Fruit fly (Drosophila melanogaster) whole organism, embryonic: ENCODE results near the gene PGRP-LF.

Experiments
- Aef1 ChIP-seq: fragments of 200-800 bp; sonication (Bioruptor generic); IDR thresholded peaks from 3 replicates; pipeline ENCODE4 v1.3.6; 2022; ENCODE audit warnings: missing biosample characterization, missing genetic modification characterization
- Antp ChIP-seq: fragments of 200-800 bp; sonication (Bioruptor generic); optimal IDR thresholded peaks from 3 replicates; lab custom pipeline; 2016; ENCODE audit warnings: missing biosample characterization, missing genetic modification characterization
- B-H1 ChIP-seq: fragments of 200-800 bp; sonication (Bioruptor generic); IDR thresholded peaks from 3 replicates; pipeline ENCODE4 v1.3.6; 2022; ENCODE audit warnings: missing biosample characterization, missing genetic modification characterization
- CG10147 ChIP-seq: fragments of 200-800 bp; sonication (Bioruptor generic); optimal IDR thresholded peaks from 2 replicates; lab custom pipeline; 2019; ENCODE audit warnings: missing biosample characterization, mild to moderate bottlenecking, missing genetic modification characterization, moderate library complexity
- CG14965 ChIP-seq: fragments of 200-800 bp; sonication (Bioruptor generic); optimal IDR thresholded peaks from 2 replicates; lab custom pipeline; 2016; ENCODE audit warnings: missing biosample characterization, missing genetic modification characterization, borderline replicate concordance
- CG15073 ChIP-seq: fragments of 200-800 bp; sonication (Bioruptor generic); optimal IDR thresholded peaks from 2 replicates; lab custom pipeline; 2016; ENCODE audit warnings: missing biosample characterization, missing genetic modification characterization
- CG17568 ChIP-seq: fragments of 200-800 bp; sonication (Bioruptor generic); optimal IDR thresholded peaks from 2 replicates; lab custom pipeline; 2018; ENCODE audit warnings: missing biosample characterization, mild to moderate bottlenecking, missing genetic modification characterization, moderate library complexity
- CG2199 ChIP-seq: fragments of 200-800 bp; sonication (Bioruptor generic); IDR thresholded peaks from 3 replicates; pipeline ENCODE4 v1.3.6; 2022; ENCODE audit warnings: missing biosample characterization, missing genetic modification characterization
- CG2202 ChIP-seq: fragments of 200-800 bp; sonication (Bioruptor generic); optimal IDR thresholded peaks from 2 replicates; lab custom pipeline; 2018; ENCODE audit warnings: missing biosample characterization, mild to moderate bottlenecking, missing genetic modification characterization
- CG30020 ChIP-seq: fragments of 200-800 bp; optimal IDR thresholded peaks from 2 replicates; lab custom pipeline; 2019; ENCODE audit warnings: missing biosample characterization, mild to moderate bottlenecking, missing genetic modification characterization, moderate library complexity
- CG3163 ChIP-seq: fragments of 200-800 bp; sonication (Bioruptor generic); optimal IDR thresholded peaks from 3 replicates; lab custom pipeline; 2016; ENCODE audit warnings: missing biosample characterization, missing genetic modification characterization
- CG32767 ChIP-seq: fragments of 200-800 bp; sonication (Bioruptor generic); IDR thresholded peaks from 2 replicates; pipeline ENCODE4 v1.3.6; 2022; ENCODE audit warnings: missing biosample characterization, missing genetic modification characterization
- CG34422 ChIP-seq: fragments of 200-800 bp; sonication (Bioruptor generic); IDR thresholded peaks from 3 replicates; pipeline ENCODE4 v1.3.6; 2022; ENCODE audit warnings: missing biosample characterization, missing genetic modification characterization
- CG3838 ChIP-seq: fragments of 200-800 bp; sonication (Bioruptor generic); optimal IDR thresholded peaks from 3 replicates; lab custom pipeline; 2016; ENCODE audit warnings: missing biosample characterization, missing genetic modification characterization
- CG6765 ChIP-seq: fragments of 200-800 bp; sonication (Bioruptor generic); optimal IDR thresholded peaks from 3 replicates; lab custom pipeline; 2017; ENCODE audit warnings: missing biosample characterization, mild to moderate bottlenecking, missing genetic modification characterization
- CG7357 ChIP-seq: fragments of 200-800 bp; sonication (Bioruptor generic); IDR thresholded peaks from 3 replicates; pipeline ENCODE4 v1.3.6; 2022; ENCODE audit warnings: missing biosample characterization, missing genetic modification characterization
- CG7928 ChIP-seq: fragments of 200-800 bp; sonication (Bioruptor generic); optimal IDR thresholded peaks from 2 replicates; lab custom pipeline; 2017; ENCODE audit warnings: missing biosample characterization, mild to moderate bottlenecking, missing genetic modification characterization
- CG8281 ChIP-seq: fragments of 200-800 bp; sonication (Bioruptor generic); optimal IDR thresholded peaks from 2 replicates; lab custom pipeline; 2018; ENCODE audit warnings: missing biosample characterization, mild to moderate bottlenecking, missing genetic modification characterization, moderate library complexity
- Dip2 ChIP-seq: fragments of 200-800 bp; sonication (Bioruptor generic); IDR thresholded peaks from 2 replicates; pipeline ENCODE4 v1.3.6; 2022; ENCODE audit warnings: missing biosample characterization, missing genetic modification characterization
- Dip3 ChIP-seq: fragments of 200-800 bp; sonication (Bioruptor generic); optimal IDR thresholded peaks from 3 replicates; lab custom pipeline; 2016; ENCODE audit warnings: missing biosample characterization, missing genetic modification characterization
- Ets65A ChIP-seq: fragments of 200-800 bp; sonication (Bioruptor generic); peaks from one replicate; lab custom pipeline; 2016; ENCODE audit warnings: missing biosample characterization, missing genetic modification characterization
- Fer3 ChIP-seq: fragments of 200-800 bp; sonication (Bioruptor generic); optimal IDR thresholded peaks from 2 replicates; lab custom pipeline; 2018; ENCODE audit warnings: missing biosample characterization, mild to moderate bottlenecking, missing genetic modification characterization, moderate library complexity
- Jarid2 ChIP-seq: fragments of 200-800 bp; sonication (Bioruptor generic); optimal IDR thresholded peaks from 3 replicates; lab custom pipeline; 2017; ENCODE audit warnings: mild to moderate bottlenecking, missing biosample characterization, missing genetic modification reagents, missing genetic modification characterization
- Lim3 ChIP-seq: fragments of 200-800 bp; sonication (Bioruptor generic); IDR thresholded peaks from 2 replicates; pipeline ENCODE4 v1.3.6; 2022; ENCODE audit warnings: missing biosample characterization, missing genetic modification characterization
- MESR4 ChIP-seq: fragments of 200-800 bp; sonication (Bioruptor generic); optimal IDR thresholded peaks from 2 replicates; lab custom pipeline; 2018; ENCODE audit warnings: missing biosample characterization, mild to moderate bottlenecking, missing genetic modification characterization, moderate library complexity
- Nf-YA ChIP-seq: fragments of 200-800 bp; sonication (Bioruptor generic); IDR thresholded peaks from 2 replicates; pipeline ENCODE4 v1.3.6; 2022; ENCODE audit warnings: missing biosample characterization, missing genetic modification characterization
- Opbp ChIP-seq: fragments of 200-800 bp; sonication (Bioruptor generic); IDR thresholded peaks from 3 replicates; pipeline ENCODE4 v1.3.6; 2022; ENCODE audit warnings: missing biosample characterization, missing genetic modification characterization; ENCODE audit not compliant: partially characterized antibody
- Ravus ChIP-seq: fragments of 200-800 bp; sonication (Bioruptor generic); IDR thresholded peaks from 2 replicates; pipeline ENCODE4 v1.3.6; 2022; ENCODE audit warnings: missing biosample characterization, missing genetic modification characterization
- Xrp1 ChIP-seq: fragments of 200-800 bp; sonication (Bioruptor generic); IDR thresholded peaks from 2 replicates; pipeline ENCODE4 v1.3.6; 2022; ENCODE audit warnings: missing biosample characterization, missing genetic modification characterization
- croc ChIP-seq: fragments of 200-800 bp; sonication (Bioruptor generic); conservative IDR thresholded peaks from 3 replicates; pipeline ENCODE4 v1.3.6; 2022; ENCODE audit warnings: missing biosample characterization, missing genetic modification characterization
- disco-r ChIP-seq: fragments of 200-800 bp; sonication (Bioruptor generic); optimal IDR thresholded peaks from 2 replicates; lab custom pipeline; 2016; ENCODE audit warnings: missing biosample characterization, missing genetic modification characterization
- en ChIP-seq: fragments of 200-800 bp; sonication (Bioruptor generic); optimal IDR thresholded peaks from 2 replicates; lab custom pipeline; 2016; ENCODE audit warnings: missing biosample characterization, missing genetic modification characterization
- ftz-f1 ChIP-seq: fragments of 200-800 bp; sonication (Bioruptor generic); optimal IDR thresholded peaks from 2 replicates; lab custom pipeline; 2016; ENCODE audit warnings: missing biosample characterization, missing genetic modification characterization
- insv ChIP-seq, 2 experiments: fragments of 200-800 bp; sonication (Bioruptor generic); optimal IDR thresholded peaks; 3 replicates each; lab custom pipeline; 2016 to 2018; ENCODE audit warnings: missing biosample characterization in 2 of 2, missing genetic modification characterization in 2 of 2
- kni ChIP-seq: fragments of 200-800 bp; sonication (Bioruptor generic); optimal IDR thresholded peaks from 3 replicates; lab custom pipeline; 2017; ENCODE audit warnings: mild to moderate bottlenecking, missing biosample characterization, missing genetic modification reagents, missing genetic modification characterization
- lbe ChIP-seq: fragments of 200-800 bp; sonication (Bioruptor generic); optimal IDR thresholded peaks from 2 replicates; lab custom pipeline; 2016; ENCODE audit warnings: missing biosample characterization, mild to moderate bottlenecking, missing genetic modification characterization
- lmd ChIP-seq: fragments of 200-800 bp; sonication (Bioruptor generic); IDR thresholded peaks from 2 replicates; pipeline ENCODE4 v1.3.6; 2022; ENCODE audit warnings: missing biosample characterization, missing genetic modification characterization
- lov ChIP-seq, 2 experiments: fragments of 200-800 bp in 1 of 2; fragments of >200 bp in 1 of 2; sonication (Bioruptor generic) in 1 of 2; IDR thresholded peaks in 1 of 2; optimal IDR thresholded peaks in 1 of 2; 2 replicates in 1 of 2; 3 replicates in 1 of 2; pipeline versions ENCODE4 v1.3.6 to Lab custom; 2017 to 2022; ENCODE audit warnings: missing biosample characterization in 1 of 2, missing genetic modification characterization in 1 of 2
- luna ChIP-seq: fragments of 200-800 bp; sonication (Bioruptor generic); optimal IDR thresholded peaks from 2 replicates; lab custom pipeline; 2016; ENCODE audit warnings: missing biosample characterization, missing genetic modification characterization
- mirr ChIP-seq: fragments of 200-800 bp; sonication (Bioruptor generic); optimal IDR thresholded peaks from 3 replicates; lab custom pipeline; 2018; ENCODE audit warnings: missing biosample characterization, mild to moderate bottlenecking, missing genetic modification characterization
- onecut ChIP-seq: fragments of 200-800 bp; sonication (Bioruptor generic); IDR thresholded peaks from 2 replicates; pipeline ENCODE4 v1.3.6; 2022; ENCODE audit warnings: missing biosample characterization, missing genetic modification characterization
- pan ChIP-seq, 4 experiments: fragments of >200 bp in 3 of 4; fragments of 200-800 bp in 1 of 4; sonication (Bioruptor generic) in 1 of 4; optimal IDR thresholded peaks in 3 of 4; IDR thresholded peaks in 1 of 4; 2 replicates each; pipeline versions ENCODE4 v1.3.6 to Lab custom; 2017 to 2022; ENCODE audit warnings: missing biosample characterization in 2 of 4, missing genetic modification characterization in 2 of 4, mixed read lengths in 1 of 4
- schlank ChIP-seq: fragments of 200-800 bp; sonication (Bioruptor generic); optimal IDR thresholded peaks from 2 replicates; lab custom pipeline; 2018; ENCODE audit warnings: missing biosample characterization, mild to moderate bottlenecking, missing genetic modification characterization
- scrt ChIP-seq: fragments of 200-800 bp; sonication (Bioruptor generic); optimal IDR thresholded peaks from 2 replicates; lab custom pipeline; 2018; ENCODE audit warnings: missing biosample characterization, mild to moderate bottlenecking, missing genetic modification characterization, moderate library complexity
- sens-2 ChIP-seq: fragments of 200-800 bp; sonication (Bioruptor generic); IDR thresholded peaks from 2 replicates; pipeline ENCODE4 v1.3.6; 2022; ENCODE audit warnings: missing biosample characterization, missing genetic modification characterization
- ssp ChIP-seq: fragments of 200-800 bp; sonication (Bioruptor generic); IDR thresholded peaks from 2 replicates; pipeline ENCODE4 v1.3.6; 2022; ENCODE audit warnings: missing biosample characterization, missing genetic modification characterization
- stc ChIP-seq: fragments of 200-800 bp; sonication (Bioruptor generic); IDR thresholded peaks from 2 replicates; pipeline ENCODE4 v1.3.6; 2022; ENCODE audit warnings: missing biosample characterization, missing genetic modification characterization
- ttk ChIP-seq: fragments of 200-800 bp; sonication (Bioruptor generic); IDR thresholded peaks from 2 replicates; pipeline ENCODE4 v2.1.2; 2022; ENCODE audit warnings: missing biosample characterization, missing genetic modification characterization
- tup ChIP-seq: fragments of 200-800 bp; sonication (Bioruptor generic); optimal IDR thresholded peaks from 2 replicates; lab custom pipeline; 2016; ENCODE audit warnings: missing biosample characterization, mild to moderate bottlenecking, missing genetic modification characterization, moderate library complexity

The PGRP-LF gene

DNA sequence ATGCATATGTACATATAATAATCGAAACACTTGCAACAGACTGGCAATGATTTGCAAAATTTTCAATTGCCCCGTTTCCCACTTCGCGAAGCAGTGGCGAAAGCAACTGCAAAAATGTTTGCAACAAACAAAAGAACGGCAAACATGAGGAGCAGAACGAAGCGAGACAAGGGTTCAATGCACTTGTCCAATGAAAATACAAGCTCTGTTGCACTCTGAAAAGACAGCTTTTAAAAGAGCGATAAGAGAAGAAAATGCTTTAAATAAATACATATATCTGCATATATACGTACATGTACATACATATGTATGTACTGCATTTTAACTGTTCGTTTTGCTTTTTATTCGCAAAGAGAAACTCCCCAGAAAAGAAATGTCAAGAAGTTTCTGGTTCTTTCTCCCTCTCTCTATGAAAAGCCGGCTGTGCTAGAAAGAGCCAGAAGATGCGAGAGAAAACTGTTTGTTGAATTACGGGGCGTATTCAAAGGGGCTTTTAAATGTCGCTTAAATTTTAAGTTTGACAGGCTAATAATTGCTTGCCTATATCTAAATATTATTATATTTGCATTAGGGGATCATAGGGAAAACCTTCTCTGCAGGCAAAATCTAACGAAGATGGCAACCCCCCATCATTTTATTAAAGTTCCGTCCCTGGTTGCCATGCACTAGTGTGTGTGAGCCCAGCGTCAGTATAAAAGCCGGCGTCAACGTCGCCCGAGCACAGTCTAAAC is 34.1 kb downstream of the PGRP-LF start, which contains the start of gene Hsp27 (continued):
- TF ChIP-seq Dip2 (GFP tag; lab: Robert Waterston, UW) (peak; percentile 75), B-H1 (GFP tag; lab: Robert Waterston, UW) (peak; percentile 98), kni (GFP tag; lab: Kevin White, UChicago) (no peak), Jarid2 (GFP tag; lab: Kevin White, UChicago) (peak; percentile 93), croc (GFP tag; lab: Robert Waterston, UW) (peak; percentile 98), en (GFP tag; lab: Kevin White, UChicago) (peak; percentile 65), ssp (GFP tag; lab: Robert Waterston, UW) (peak; percentile 94), schlank (tag; lab: Kevin White, UChicago) (peak; percentile 94), Lim3 (GFP tag; lab: Robert Waterston, UW) (peak; percentile 95), Antp (GFP tag; lab: Kevin White, UChicago) (peak; percentile 93), mirr (GFP tag; lab: Kevin White, UChicago) (peak; percentile 81), Ets65A (peak; percentile 98), tup (GFP tag; lab: Kevin White, UChicago) (peak; percentile 93), disco-r (GFP tag; lab: Kevin White, UChicago) (peak; percentile 87), lov (optimal IDR thresholded peaks at IDR 0.05; lab: Kevin White, UChicago) (no peak), lov (GFP tag; IDR thresholded peaks at IDR 0.05; lab: Robert Waterston, UW) (peak; percentile 98), MESR4 (GFP tag; lab: Kevin White, UChicago) (peak; percentile 63), sens-2 (GFP tag; lab: Robert Waterston, UW) (peak; percentile 97), CG2202 (tag; lab: Kevin White, UChicago) (peak; percentile 95), CG14965 (peak; percentile 61), ftz-f1 (GFP tag; lab: Kevin White, UChicago) (peak; percentile 81), ttk (GFP tag; lab: Robert Waterston, UW) (peak; percentile 98), luna (peak; percentile 60), Dip3 (GFP tag; lab: Kevin White, UChicago) (peak; percentile 93), CG7357 (GFP tag; lab: Robert Waterston, UW) (peak; percentile 96), insv (GFP tag; optimal IDR thresholded peaks at IDR 0.05; lab: Kevin White, UChicago) (peak in 1 of 2 experiments; percentile 27), stc (GFP tag; lab: Robert Waterston, UW) (peak; percentile 98), onecut (peak; percentile 94), CG17568 (peak; percentile 96), Nf-YA (GFP tag; lab: Robert Waterston, UW) (peak; percentile 97), Aef1 (GFP tag; lab: Robert Waterston, UW) (peak; percentile 98), pan (optimal IDR thresholded peaks at IDR 0.05; lab: Kevin White, UChicago) (no peak), pan (GFP tag; optimal IDR thresholded peaks at IDR 0.05 in 1 of 2, IDR thresholded peaks at IDR 0.05 in 1 of 2) (peak in 1 of 2 experiments; percentile 99), CG34422 (GFP tag; lab: Robert Waterston, UW) (peak; percentile 99), Opbp (GFP tag; lab: Robert Waterston, UW) (0 out of 3 replicates have a peak, but pooled peaks have one; percentile 50), scrt (peak; percentile 95), CG2199 (GFP tag; lab: Robert Waterston, UW) (peak; percentile 99), CG3838 (GFP tag; lab: Kevin White, UChicago) (peak; percentile 87), CG3163 (GFP tag; lab: Kevin White, UChicago) (peak; percentile 69), CG15073 (peak; percentile 85), CG30020 (peak; percentile 79), lbe (GFP tag; lab: Kevin White, UChicago) (peak; percentile 99), Ravus (peak; percentile 95), CG8281 (peak; percentile 89), CG6765 (GFP tag; lab: Kevin White, UChicago) (peak; percentile 88), CG10147 (GFP tag; lab: Kevin White, UChicago) (peak; percentile 96), CG32767 (peak; percentile 97), CG7928 (GFP tag; lab: Kevin White, UChicago) (peak; percentile 82), lmd (GFP tag; lab: Robert Waterston, UW) (peak; percentile 99), Fer3 (tag; lab: Kevin White, UChicago) (peak; percentile 97), Xrp1 (peak; percentile 99)
